In genomic region chrIII:10810837-10811814, ce11 we compare ENCODE assay signal across 1 worm cellular context.
TF ChIP-seq lines count a peak whose summit lies in the region.

No protein-coding gene starts in this region.

TF ChIP-seq in whole organism, L4 larva, 104 proteins besides CTCF, POLR2A, EP300 and RAD21 (continued from another document):
- TF ChIP-seq mep-1 (tag; optimal IDR thresholded peaks at IDR 0.05; lab: Kevin White, UChicago) (peak; percentile 11), pha-4 (GFP tag; IDR thresholded peaks at IDR 0.05; lab: Robert Waterston, UW) (0 out of 2 replicates have a peak, but pooled peaks have one; percentile 60), pha-4 (tag; optimal IDR thresholded peaks at IDR 0.05; lab: Kevin White, UChicago) (no peak), mdt-29 (GFP tag; IDR thresholded peaks at IDR 0.05; lab: Robert Waterston, UW) (peak; percentile 5; the same call in 1 of the 2 replicates), ceh-20 (GFP tag; IDR thresholded peaks at IDR 0.05; lab: Robert Waterston, UW) (no peak; the same call in 1 of the 2 replicates), nhr-102 (tag; optimal IDR thresholded peaks at IDR 0.05; lab: Kevin White, UChicago) (no peak), nhr-111 (GFP tag; optimal IDR thresholded peaks at IDR 0.05; lab: Kevin White, UChicago) (no peak), ZK546.5 (tag; optimal IDR thresholded peaks at IDR 0.05; lab: Kevin White, UChicago) (no peak), aly-2 (tag; optimal IDR thresholded peaks at IDR 0.05; lab: Kevin White, UChicago) (no peak), sdz-12 (GFP tag; optimal IDR thresholded peaks at IDR 0.05; lab: Kevin White, UChicago) (no peak), dve-1 (tag; optimal IDR thresholded peaks at IDR 0.05; lab: Kevin White, UChicago; ENCODE audit: insufficient read depth) (no peak), mxl-2 (GFP tag; conservative IDR thresholded peaks at IDR 0.05; lab: Robert Waterston, UW) (no peak), tra-1 (GFP tag; IDR thresholded peaks at IDR 0.05; lab: Robert Waterston, UW) (no peak; the same call in 1 of the 2 replicates), zag-1 (tag; optimal IDR thresholded peaks at IDR 0.05; lab: Kevin White, UChicago) (no peak), ctbp-1 (GFP tag; IDR thresholded peaks at IDR 0.05; lab: Robert Waterston, UW) (peak; percentile 30; the same call in 1 of the 2 replicates), vab-7 (GFP tag; IDR thresholded peaks at IDR 0.05; lab: Robert Waterston, UW) (no peak), pqm-1 (tag; optimal IDR thresholded peaks at IDR 0.05; lab: Kevin White, UChicago) (no peak), daf-8 (GFP tag; IDR thresholded peaks at IDR 0.05; lab: Robert Waterston, UW) (no peak), lin-38 (GFP tag; IDR thresholded peaks at IDR 0.05; lab: Robert Waterston, UW) (peak; percentile 69), mdl-1 (tag; optimal IDR thresholded peaks at IDR 0.05; lab: Kevin White, UChicago) (no peak), saeg-2 (GFP tag; IDR thresholded peaks at IDR 0.05; lab: Robert Waterston, UW) (no peak), T20F7.1 (GFP tag; optimal IDR thresholded peaks at IDR 0.05; lab: Kevin White, UChicago) (no peak), ceh-28 (tag; optimal IDR thresholded peaks at IDR 0.05; lab: Kevin White, UChicago) (no peak), lir-3 (tag; optimal IDR thresholded peaks at IDR 0.05; lab: Kevin White, UChicago) (no peak)
